Worm (Caenorhabditis elegans): ENCODE results near the gene F09E5.3.

The F09E5.3 gene

DNA sequence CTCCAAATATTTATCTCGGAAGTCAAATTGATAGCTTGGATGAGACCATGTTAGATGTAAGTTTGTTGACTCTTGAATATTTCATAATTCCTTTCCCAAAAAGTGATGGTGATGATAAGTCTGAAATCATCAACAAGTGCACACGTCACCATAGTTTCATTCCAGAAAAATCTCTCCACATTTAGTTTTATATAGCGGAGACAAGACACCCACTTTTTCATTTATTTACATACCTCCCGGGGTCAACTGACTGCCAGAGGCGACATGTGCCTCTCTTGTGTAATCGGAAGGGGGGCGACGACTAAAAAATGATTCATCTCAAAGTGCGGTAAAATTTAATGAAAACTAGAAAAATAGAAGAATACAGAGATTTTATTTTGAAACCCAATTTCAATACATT is 35.5 kb upstream of the F09E5.3 start (continued):
- no peak for TF ChIP-seq lir-3 (tag; optimal IDR thresholded peaks at IDR 0.05; ENCODE audit: poor library complexity)
- no peak for TF ChIP-seq ztf-11 (tag; optimal IDR thresholded peaks at IDR 0.05)
- peak; percentile 23 for TF ChIP-seq xbp-1 (tag; optimal IDR thresholded peaks at IDR 0.05)
- TF ChIP-seq unc-130 (tag; optimal IDR thresholded peaks at IDR 0.05): peak; percentile 1
- TF ChIP-seq snu-23 (GFP tag; optimal IDR thresholded peaks at IDR 0.05): peak; percentile 40
- no peak for TF ChIP-seq nhr-90 (tag; optimal IDR thresholded peaks at IDR 0.05; ENCODE audit: poor library complexity)
- peak; percentile 48 for TF ChIP-seq fkh-8 (tag; optimal IDR thresholded peaks at IDR 0.05)
- TF ChIP-seq ceh-82 (tag; optimal IDR thresholded peaks at IDR 0.05): no peak
- peak; percentile 32 for TF ChIP-seq nhr-47 (tag; optimal IDR thresholded peaks at IDR 0.05)
- TF ChIP-seq elt-2 (tag; optimal IDR thresholded peaks at IDR 0.05): peak; percentile 82
- peak; percentile 19 for TF ChIP-seq rnt-1 (tag; optimal IDR thresholded peaks at IDR 0.05)

DNA sequence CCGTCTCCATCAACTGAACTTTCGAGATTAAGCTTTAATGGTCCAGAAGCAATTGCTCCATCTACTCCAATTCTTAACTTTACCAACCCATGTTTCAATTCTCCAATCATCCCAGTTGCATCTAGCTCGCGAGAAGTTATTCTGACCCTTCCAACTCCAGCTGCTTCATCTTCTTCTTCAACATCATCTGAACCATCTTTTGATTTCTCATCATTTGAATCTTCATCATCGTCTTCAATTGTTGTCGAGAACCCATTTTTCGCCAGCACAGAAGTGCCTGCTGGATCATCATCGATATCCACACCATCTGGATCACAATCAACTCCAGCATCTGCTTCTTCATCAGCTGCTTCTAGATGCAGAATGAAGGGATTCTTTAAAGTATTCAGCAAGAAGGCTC is 34.2 kb upstream of the F09E5.3 start:
- no peak for TF ChIP-seq pqm-1 (tag; optimal IDR thresholded peaks at IDR 0.05)
- TF ChIP-seq ceh-82 (tag; optimal IDR thresholded peaks at IDR 0.05): peak in 1 of 3 experiments; percentile 4
- peak; percentile 25 for TF ChIP-seq ama-1 (optimal IDR thresholded peaks at IDR 0.05)

- TF ChIP-seq dpl-1 (GFP tag; optimal IDR thresholded peaks at IDR 0.05) (no peak), ceh-88 (GFP tag; IDR thresholded peaks at IDR 0.05) (peak; percentile 25; the same call in 1 of the 2 replicates), aly-2 (tag; optimal IDR thresholded peaks at IDR 0.05) (peak; percentile 76), nhr-47 (tag; optimal IDR thresholded peaks at IDR 0.05) (peak; percentile 3), ama-1 (optimal IDR thresholded peaks at IDR 0.05) (peak; percentile 44), lsy-2 (tag; optimal IDR thresholded peaks at IDR 0.05) (peak in 1 of 2 experiments; percentile 36), fos-1 (tag; optimal IDR thresholded peaks at IDR 0.05) (peak; percentile 10), nhr-11 (tag; optimal IDR thresholded peaks at IDR 0.05) (peak; percentile 15), C04F5.9 (tag; optimal IDR thresholded peaks at IDR 0.05) (no peak), fkh-8 (tag; optimal IDR thresholded peaks at IDR 0.05) (peak; percentile 62), lin-35 (GFP tag; optimal IDR thresholded peaks at IDR 0.05) (no peak)
Observed at ce11 chrII:5340672-5341568, 32.9 kb upstream of the F09E5.3 start.

DNA sequence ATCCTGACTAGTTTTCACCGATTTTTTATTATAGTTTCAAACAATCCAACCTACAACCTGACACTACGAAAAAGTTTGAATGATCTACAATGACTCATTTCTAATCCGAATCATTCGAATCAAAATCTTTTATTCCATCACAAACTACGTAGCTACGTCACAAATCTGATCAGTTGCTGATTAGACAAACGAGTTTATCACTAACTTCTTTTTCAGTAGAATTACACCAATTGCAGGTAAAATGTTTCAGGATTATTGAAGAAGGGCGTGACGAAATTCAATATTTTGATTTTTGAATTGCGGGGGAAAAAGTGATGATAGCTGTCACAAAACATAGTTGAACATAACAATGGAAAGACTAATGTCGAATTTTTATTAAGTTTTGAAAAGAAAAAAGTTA is 32.2 kb upstream of the F09E5.3 start:
- TF ChIP-seq efl-1 (optimal IDR thresholded peaks at IDR 0.05) (no peak), efl-1 (GFP tag; optimal IDR thresholded peaks at IDR 0.05 in 1 of 2) (peak in 1 of 2 experiments; percentile 67), nhr-12 (tag; optimal IDR thresholded peaks at IDR 0.05) (no peak), grh-1 (GFP tag; IDR thresholded peaks at IDR 0.05) (no peak), mef-2 (tag; optimal IDR thresholded peaks at IDR 0.05) (no peak), tbx-2 (tag; optimal IDR thresholded peaks at IDR 0.05) (no peak), pqm-1 (tag; optimal IDR thresholded peaks at IDR 0.05) (no peak), nhr-47 (tag; optimal IDR thresholded peaks at IDR 0.05) (peak; percentile 40), irx-1 (tag; optimal IDR thresholded peaks at IDR 0.05) (no peak), fkh-8 (tag; optimal IDR thresholded peaks at IDR 0.05) (peak; percentile 43), nhr-237 (tag; optimal IDR thresholded peaks at IDR 0.05) (no peak), nhr-71 (tag; optimal IDR thresholded peaks at IDR 0.05) (peak; percentile 32), nhr-20 (tag; optimal IDR thresholded peaks at IDR 0.05) (no peak), ets-5 (GFP tag; IDR thresholded peaks at IDR 0.05) (no peak), nhr-28 (tag; optimal IDR thresholded peaks at IDR 0.05) (no peak), dsc-1 (tag; optimal IDR thresholded peaks at IDR 0.05) (peak; percentile 95), isw-1 (GFP tag; IDR thresholded peaks at IDR 0.05) (no peak), nhr-19 (GFP tag; conservative IDR thresholded peaks at IDR 0.05) (no peak), hlh-17 (GFP tag; optimal IDR thresholded peaks at IDR 0.05; ENCODE audit: borderline replicate concordance) (no peak), egl-13 (tag; optimal IDR thresholded peaks at IDR 0.05) (no peak), aha-1 (tag; optimal IDR thresholded peaks at IDR 0.05) (no peak), lir-3 (tag; optimal IDR thresholded peaks at IDR 0.05; ENCODE audit: poor library complexity) (no peak), pax-3 (tag; optimal IDR thresholded peaks at IDR 0.05) (no peak), fkh-10 (GFP tag; optimal IDR thresholded peaks at IDR 0.05) (no peak), ztf-4 (tag; optimal IDR thresholded peaks at IDR 0.05) (no peak), unc-98 (GFP tag; IDR thresholded peaks at IDR 0.05) (no peak), egl-27 (tag; optimal IDR thresholded peaks at IDR 0.05) (no peak)
